Fruit fly (Drosophila melanogaster) whole organism: ENCODE data around the gene pins.

Source experiments
- Dll ChIP-seq: fragments of >200 bp; optimal IDR thresholded peaks from 2 replicates; lab custom pipeline; 2017
- EcR ChIP-seq, 2 experiments: fragments of >200 bp; optimal IDR thresholded peaks; 2 replicates each; lab custom pipeline; 2017; ENCODE audit warnings: missing biosample characterization in 2 of 2, missing genetic modification characterization in 2 of 2, missing genetic modification reagents in 2 of 2
- pan ChIP-seq: fragments of >200 bp; optimal IDR thresholded peaks from 2 replicates; lab custom pipeline; 2017
- usp ChIP-seq: fragments of >200 bp; optimal IDR thresholded peaks from 2 replicates; lab custom pipeline; 2017; ENCODE audit warnings: missing biosample characterization, missing genetic modification characterization, mixed read lengths

DNA sequence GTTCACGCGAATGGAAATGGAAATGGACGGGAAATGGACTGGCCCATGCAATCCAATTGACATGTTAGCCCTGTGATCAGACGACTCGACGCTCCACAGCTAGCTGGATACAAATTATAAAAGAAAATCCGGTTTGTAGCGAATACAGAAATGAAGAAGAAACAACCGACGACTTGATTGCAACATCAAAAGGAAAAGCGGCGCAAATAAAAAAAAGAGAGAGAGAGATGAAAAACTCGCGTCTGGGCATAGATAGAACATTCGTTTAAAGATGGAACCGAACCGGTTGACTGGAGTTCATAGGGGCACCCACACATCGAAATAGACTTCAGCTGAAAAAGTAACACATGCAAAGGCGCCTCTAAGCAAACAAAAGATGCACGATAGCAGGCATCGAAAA lies 26.8 kb upstream of the pins start:
- no peak for TF ChIP-seq pan
- no peak for TF ChIP-seq EcR (GFP tag; optimal IDR thresholded peaks at IDR 0.05; lab: Kevin White, UChicago)
- no peak for TF ChIP-seq usp
- no peak for TF ChIP-seq Dll (lab: Kevin White, UChicago)
